Worm (Caenorhabditis elegans) whole organism, late embryonic: ENCODE measurements around the gene Y54F10BM.22.
A peak's percentile ranks its signal among the peaks of the same experiment; 100 is the strongest.

Experiments
- T23F11.4 ChIP-seq: fragments of 200-800 bp; sonication (Bioruptor generic); optimal IDR thresholded peaks from 2 replicates; lab custom pipeline; 2018; ENCODE audit warnings: mild to moderate bottlenecking, missing genetic modification characterization, missing compliant biosample characterization
- ama-1 ChIP-seq: fragments of 150-350 bp; optimal IDR thresholded peaks from 2 replicates; lab custom pipeline; 2014
- ceh-34 ChIP-seq: sonication (generic microtip); optimal IDR thresholded peaks from 2 replicates; lab custom pipeline; 2016; ENCODE audit warnings: mild to moderate bottlenecking, missing genetic modification characterization, missing compliant biosample characterization
- ceh-45 ChIP-seq: fragments of 200-800 bp; sonication (Bioruptor generic); IDR thresholded peaks from 2 replicates; pipeline ENCODE4 v1.3.6; 2022; ENCODE audit warnings: missing genetic modification reagents, missing genetic modification characterization, missing compliant biosample characterization
- elt-2 ChIP-seq: sonication (generic microtip); optimal IDR thresholded peaks from 2 replicates; lab custom pipeline; 2016; ENCODE audit warnings: missing genetic modification reagents, missing genetic modification characterization, missing compliant biosample characterization
- ets-4 ChIP-seq: sonication (generic microtip); optimal IDR thresholded peaks from 2 replicates; lab custom pipeline; 2016; ENCODE audit warnings: missing genetic modification characterization, missing compliant biosample characterization
- fkh-10 ChIP-seq: fragments of 150-350 bp; optimal IDR thresholded peaks from 2 replicates; lab custom pipeline; 2014; ENCODE audit warnings: missing biosample characterization, missing genetic modification reagents, missing genetic modification characterization
- hlh-30 ChIP-seq: sonication (generic microtip); optimal IDR thresholded peaks from 2 replicates; lab custom pipeline; 2017; ENCODE audit warnings: antibody characterized with exemption, missing genetic modification characterization, missing compliant biosample characterization; ENCODE audit not compliant: insufficient read depth
- hlh-6 ChIP-seq: sonication (generic microtip); optimal IDR thresholded peaks from 2 replicates; lab custom pipeline; 2016; ENCODE audit warnings: missing genotype, missing genetic modification characterization, missing compliant biosample characterization
- pag-3 ChIP-seq: sonication (generic microtip); optimal IDR thresholded peaks from 2 replicates; lab custom pipeline; 2016; ENCODE audit warnings: missing compliant biosample characterization, missing genetic modification characterization, borderline replicate concordance
- pax-1 ChIP-seq: fragments of 150-350 bp; optimal IDR thresholded peaks from 2 replicates; lab custom pipeline; 2014; ENCODE audit warnings: missing biosample characterization, missing genetic modification characterization
- pha-4 ChIP-seq: fragments of 150-350 bp; optimal IDR thresholded peaks from 2 replicates; lab custom pipeline; 2018; ENCODE audit warnings: missing biosample characterization, missing genetic modification reagents, missing genetic modification characterization
- ref-2 ChIP-seq: sonication (generic microtip); optimal IDR thresholded peaks from 2 replicates; lab custom pipeline; 2016; ENCODE audit warnings: missing genetic modification characterization, missing compliant biosample characterization
- sox-2 ChIP-seq: fragments of 200-800 bp; sonication (Bioruptor generic); IDR thresholded peaks from 2 replicates; pipeline ENCODE4 v1.3.6; 2022; ENCODE audit warnings: missing genetic modification reagents, missing genetic modification characterization, missing compliant biosample characterization

ce11 chrIII:2239587-2240144 lies 41.0 kb upstream of the Y54F10BM.22 start, which contains the start of gene C39B5.10:
- TF ChIP-seq ama-1 (lab: Kevin White, UChicago): no peak
- TF ChIP-seq ceh-45: no peak
- TF ChIP-seq pag-3 (tag; lab: Kevin White, UChicago): no peak
- TF ChIP-seq sox-2: no peak
- no peak for TF ChIP-seq fkh-10 (GFP tag; lab: Kevin White, UChicago)
- peak; percentile 13 for TF ChIP-seq elt-2 (tag; lab: Kevin White, UChicago)
- no peak for TF ChIP-seq T23F11.4 (GFP tag; lab: Kevin White, UChicago)
- TF ChIP-seq ref-2: no peak
- TF ChIP-seq pax-1 (tag; lab: Kevin White, UChicago): no peak
- TF ChIP-seq ceh-34 (tag; lab: Kevin White, UChicago): no peak
- TF ChIP-seq pha-4: no peak
- TF ChIP-seq ets-4 (tag; lab: Kevin White, UChicago): no peak
- TF ChIP-seq hlh-6 (tag; lab: Kevin White, UChicago): no peak
- no peak for TF ChIP-seq hlh-30 (tag; lab: Kevin White, UChicago)
